Worm (Caenorhabditis elegans) whole organism, L1 larva: Measurements from ENCODE around the gene fbxa-19.

Experiments used
- C16A3.4 ChIP-seq: fragments of 150-350 bp; optimal IDR thresholded peaks from 2 replicates; lab custom pipeline; 2014; ENCODE audit warnings: missing biosample characterization, missing genetic modification characterization
- C34B4.2 ChIP-seq: sonication (generic microtip); optimal IDR thresholded peaks from 2 replicates; lab custom pipeline; 2017; ENCODE audit warnings: mild to moderate bottlenecking, missing genetic modification characterization, missing compliant biosample characterization
- Y116A8C.19 ChIP-seq: sonication (generic microtip); optimal IDR thresholded peaks from 2 replicates; lab custom pipeline; 2016; ENCODE audit warnings: missing compliant biosample characterization, missing genetic modification characterization, borderline replicate concordance
- ceh-90 ChIP-seq: sonication (generic microtip); optimal IDR thresholded peaks from 2 replicates; lab custom pipeline; 2016; ENCODE audit warnings: missing genetic modification characterization, missing compliant biosample characterization
- dpl-1 ChIP-seq, 3 experiments: fragments of 150-350 bp in 2 of 3; sonication (generic microtip) in 1 of 3; optimal IDR thresholded peaks; 2 replicates each; lab custom pipeline; 2014 to 2017; ENCODE audit warnings: missing biosample characterization in 3 of 3, missing genetic modification characterization in 3 of 3, missing genetic modification reagents in 3 of 3
- efl-1 ChIP-seq, 4 experiments: fragments of 150-350 bp; optimal IDR thresholded peaks in 3 of 4; peaks in 1 of 4; 1 replicate in 1 of 4; 2 replicates in 3 of 4; lab custom pipeline; 2014; ENCODE audit warnings: missing biosample characterization in 2 of 4, missing genetic modification characterization in 2 of 4, missing genetic modification reagents in 2 of 4
- elt-2 ChIP-seq: sonication (generic microtip); optimal IDR thresholded peaks from 2 replicates; lab custom pipeline; 2016; ENCODE audit warnings: missing genetic modification characterization, mild to moderate bottlenecking, inconsistent platforms, missing compliant biosample characterization, missing genetic modification reagents
- elt-3 ChIP-seq, 6 experiments: fragments of 150-350 bp in 1 of 6; sonication (generic microtip); optimal IDR thresholded peaks; 2 replicates each; lab custom pipeline; 2017 to 2018; ENCODE audit warnings: missing biosample characterization in 6 of 6, missing genetic modification characterization in 6 of 6, inconsistent platforms in 1 of 6
- ets-5 ChIP-seq: fragments of 200-800 bp; sonication (Bioruptor generic); IDR thresholded peaks from 2 replicates; pipeline ENCODE4 v1.3.6; 2022; ENCODE audit warnings: missing genetic modification characterization, missing compliant biosample characterization
- fkh-10 ChIP-seq: sonication (generic microtip); optimal IDR thresholded peaks from 2 replicates; lab custom pipeline; 2017; ENCODE audit warnings: missing biosample characterization, missing genetic modification reagents, missing genetic modification characterization
- fkh-8 ChIP-seq: sonication (generic microtip); optimal IDR thresholded peaks from 2 replicates; lab custom pipeline; 2016; ENCODE audit warnings: mild to moderate bottlenecking, missing genetic modification characterization, missing compliant biosample characterization
- fos-1 ChIP-seq: fragments of 150-350 bp; optimal IDR thresholded peaks from 2 replicates; lab custom pipeline; 2014; ENCODE audit warnings: missing biosample characterization, missing genetic modification characterization
- hpl-2 ChIP-seq: fragments of 150-350 bp; optimal IDR thresholded peaks from 2 replicates; lab custom pipeline; 2014; ENCODE audit warnings: missing biosample characterization, missing genetic modification reagents, missing genetic modification characterization
- isw-1 ChIP-seq: fragments of 200-800 bp; sonication (Bioruptor generic); IDR thresholded peaks from 2 replicates; pipeline ENCODE4 v1.3.6; 2022; ENCODE audit warnings: missing genetic modification characterization, missing compliant biosample characterization
- lin-13 ChIP-seq: fragments of 150-350 bp; optimal IDR thresholded peaks from 2 replicates; lab custom pipeline; 2014; ENCODE audit warnings: missing biosample characterization, missing genetic modification reagents, missing genetic modification characterization
- lsy-2 ChIP-seq, 2 experiments: fragments of 150-350 bp; optimal IDR thresholded peaks; 2 replicates each; lab custom pipeline; 2014; ENCODE audit warnings: missing biosample characterization in 2 of 2, missing genetic modification characterization in 2 of 2
- mab-9 ChIP-seq: fragments of 200-800 bp; sonication (Bioruptor generic); IDR thresholded peaks from 2 replicates; pipeline ENCODE4 v1.3.6; 2022; ENCODE audit warnings: missing genetic modification reagents, missing genetic modification characterization, missing compliant biosample characterization
- nhr-11 ChIP-seq: fragments of 150-350 bp; optimal IDR thresholded peaks from 2 replicates; lab custom pipeline; 2014; ENCODE audit warnings: missing biosample characterization, missing genetic modification characterization
- nhr-19 ChIP-seq: fragments of 200-800 bp; sonication (Bioruptor generic); conservative IDR thresholded peaks from 2 replicates; pipeline ENCODE4 v1.3.6; 2022; ENCODE audit warnings: missing genetic modification characterization, missing compliant biosample characterization
- nhr-71 ChIP-seq: sonication (generic microtip); optimal IDR thresholded peaks from 2 replicates; lab custom pipeline; 2016; ENCODE audit warnings: mild to moderate bottlenecking, missing genetic modification characterization, moderate library complexity, missing compliant biosample characterization
- nhr-76 ChIP-seq: sonication (generic microtip); optimal IDR thresholded peaks from 2 replicates; lab custom pipeline; 2017; ENCODE audit warnings: missing biosample characterization, missing genetic modification characterization
- nhr-84 ChIP-seq: sonication (generic microtip); optimal IDR thresholded peaks from 2 replicates; lab custom pipeline; 2017; ENCODE audit warnings: missing biosample characterization, missing genetic modification characterization
- nhr-85 ChIP-seq: sonication (generic microtip); peaks from one replicate; lab custom pipeline; 2016; ENCODE audit warnings: missing genetic modification characterization, inconsistent platforms, missing compliant biosample characterization
- pag-3 ChIP-seq: sonication (generic microtip); optimal IDR thresholded peaks from 2 replicates; lab custom pipeline; 2017; ENCODE audit warnings: missing genetic modification characterization, mild to moderate bottlenecking, missing compliant biosample characterization, antibody characterized with exemption, borderline replicate concordance; ENCODE audit not compliant: insufficient read depth
- pqm-1 ChIP-seq: sonication (generic microtip); optimal IDR thresholded peaks from 3 replicates; lab custom pipeline; 2017; ENCODE audit warnings: missing biosample characterization, missing genetic modification characterization
- rnt-1 ChIP-seq: sonication (generic microtip); optimal IDR thresholded peaks from 2 replicates; lab custom pipeline; 2016; ENCODE audit warnings: mild to moderate bottlenecking, missing genetic modification characterization, moderate library complexity, missing compliant biosample characterization
- sox-4 ChIP-seq: sonication (generic microtip); optimal IDR thresholded peaks from 2 replicates; lab custom pipeline; 2016; ENCODE audit warnings: missing genetic modification characterization, missing compliant biosample characterization
- tbx-2 ChIP-seq: sonication (generic microtip); optimal IDR thresholded peaks from 2 replicates; lab custom pipeline; 2016; ENCODE audit warnings: missing genetic modification characterization, missing compliant biosample characterization
- unc-30 ChIP-seq: sonication (generic microtip); optimal IDR thresholded peaks from 2 replicates; lab custom pipeline; 2017; ENCODE audit warnings: missing biosample characterization, missing genetic modification characterization
- unc-86 ChIP-seq: sonication (generic microtip); optimal IDR thresholded peaks from 2 replicates; lab custom pipeline; 2016; ENCODE audit warnings: missing genetic modification characterization, missing compliant biosample characterization
- unc-98 ChIP-seq: fragments of 200-800 bp; sonication (Bioruptor generic); IDR thresholded peaks from 2 replicates; pipeline ENCODE4 v1.3.6; 2022; ENCODE audit warnings: missing genetic modification characterization, missing compliant biosample characterization
- xbp-1 ChIP-seq: sonication (generic microtip); optimal IDR thresholded peaks from 2 replicates; lab custom pipeline; 2016; ENCODE audit warnings: missing genetic modification characterization, missing compliant biosample characterization
- zip-4 ChIP-seq: fragments of 200-800 bp; sonication (Bioruptor generic); optimal IDR thresholded peaks from 2 replicates; lab custom pipeline; 2018; ENCODE audit warnings: mild to moderate bottlenecking, missing genetic modification characterization, moderate library complexity, missing compliant biosample characterization
- ztf-11 ChIP-seq, 2 experiments: sonication (generic microtip); optimal IDR thresholded peaks; 2 replicates each; lab custom pipeline; 2016 to 2017; ENCODE audit warnings: missing genetic modification characterization in 2 of 2, missing biosample characterization in 1 of 2, missing compliant biosample characterization in 1 of 2

Gene fbxa-19

DNA sequence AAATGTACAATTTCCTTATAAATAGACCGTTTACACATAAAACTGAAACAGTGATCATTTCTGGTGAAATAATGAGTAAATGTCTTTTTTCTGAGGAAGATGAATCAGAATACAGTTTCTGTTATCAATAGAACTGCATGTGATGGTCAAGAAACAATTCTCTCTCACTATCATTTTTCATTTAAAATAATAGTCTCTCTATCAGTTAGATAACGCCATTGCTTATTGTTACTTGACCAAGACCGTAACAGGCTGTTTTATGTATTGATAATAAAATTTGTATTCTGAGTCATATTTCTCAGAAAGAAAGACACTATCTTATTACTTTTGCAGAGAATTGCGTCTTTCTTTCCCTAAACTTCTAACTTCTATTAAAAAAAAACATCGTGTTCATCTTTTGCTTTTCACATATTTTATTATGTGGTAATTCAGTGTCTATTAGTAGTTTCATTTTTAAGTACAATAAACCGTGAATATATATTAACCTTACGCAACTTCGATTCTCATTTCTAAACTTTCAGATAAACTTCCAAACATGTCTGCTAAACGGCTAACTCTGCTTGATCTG lies 20.0 kb upstream of the fbxa-19 start, which contains the start of gene fbxa-35:
Gene fbxa-35, plus strand, starts transcription at position 518 of the 568 bp plus-strand sequence.
- peak; percentile 82 for TF ChIP-seq elt-2 (tag; lab: Kevin White, UChicago)
- no peak for TF ChIP-seq efl-1 (optimal IDR thresholded peaks at IDR 0.05; lab: Kevin White, UChicago)
- peak in 1 of 2 experiments; percentile 19 for TF ChIP-seq efl-1 (GFP tag; optimal IDR thresholded peaks at IDR 0.05 in 1 of 2; lab: Kevin White, UChicago)
- TF ChIP-seq unc-86 (tag; lab: Kevin White, UChicago) = no peak
- TF ChIP-seq elt-3 (tag; optimal IDR thresholded peaks at IDR 0.05; lab: Kevin White, UChicago) = peak in 2 of 6 experiments; percentile 13

DNA sequence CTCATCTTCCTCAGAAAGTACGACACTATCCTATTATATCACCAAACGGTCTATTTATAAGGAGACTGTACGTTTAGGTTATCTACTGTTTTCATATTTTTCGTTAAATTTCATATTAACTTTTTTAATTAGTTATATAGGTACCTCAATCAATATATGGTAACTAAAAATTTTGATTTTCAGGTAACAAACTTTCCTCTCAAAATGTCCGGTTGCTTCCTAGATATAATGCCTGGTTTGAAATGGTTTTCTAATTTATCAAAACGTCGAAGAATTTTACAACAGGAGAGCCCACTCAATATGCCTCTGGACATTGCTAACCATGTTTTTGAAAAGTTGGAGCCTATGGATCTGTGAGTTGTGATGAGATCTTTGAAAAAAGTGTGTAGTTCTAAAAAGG lies 17.6 kb upstream of the fbxa-19 start, which contains the start of gene fbxa-28:
Gene fbxa-28, plus strand, starts transcription at position 301 of the 400 bp plus-strand sequence.
- TF ChIP-seq zip-4 = no peak
- TF ChIP-seq isw-1 (GFP tag; lab: Robert Waterston, UW) = no peak
- no peak for TF ChIP-seq sox-4 (tag; lab: Kevin White, UChicago)
- TF ChIP-seq ztf-11 (tag; optimal IDR thresholded peaks at IDR 0.05; lab: Kevin White, UChicago) = no peak
- no peak for TF ChIP-seq lin-13
- TF ChIP-seq fkh-8 (tag; lab: Kevin White, UChicago) = no peak
- no peak for TF ChIP-seq C34B4.2 (tag; lab: Kevin White, UChicago)
- TF ChIP-seq C16A3.4 = no peak
- no peak for TF ChIP-seq pqm-1
- TF ChIP-seq pag-3 (tag; lab: Kevin White, UChicago) = no peak
- TF ChIP-seq hpl-2 (GFP tag; lab: Kevin White, UChicago) = no peak
- no peak for TF ChIP-seq nhr-11 (tag; lab: Kevin White, UChicago)
- no peak for TF ChIP-seq unc-86 (tag; lab: Kevin White, UChicago)
- no peak for TF ChIP-seq unc-98 (GFP tag; lab: Robert Waterston, UW)
- no peak for TF ChIP-seq tbx-2 (tag; lab: Kevin White, UChicago)
- no peak for TF ChIP-seq nhr-84 (tag; lab: Kevin White, UChicago)
- no peak for TF ChIP-seq ceh-90 (tag; lab: Kevin White, UChicago)
- no peak for TF ChIP-seq nhr-85 (tag; lab: Kevin White, UChicago)

DNA sequence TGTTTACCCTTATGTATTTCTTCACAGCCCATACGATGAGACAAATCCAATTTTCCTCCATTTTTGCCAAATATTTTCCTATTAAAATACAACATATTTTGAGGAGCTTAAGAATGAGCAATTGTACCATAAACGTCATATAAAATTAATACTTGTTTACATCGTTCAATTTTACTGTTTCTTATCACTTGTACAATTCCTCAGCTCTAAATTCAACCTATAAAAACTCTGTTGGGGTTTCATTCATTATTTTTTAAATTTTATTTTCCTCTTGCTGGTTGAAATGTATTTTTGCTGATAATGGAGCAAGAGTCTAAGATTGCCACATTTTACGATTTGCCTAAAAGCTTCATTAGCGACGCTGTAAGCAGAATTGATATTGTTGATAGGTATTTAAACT lies 11.8 kb upstream of the fbxa-19 start, which contains the start of gene fbxa-75:
Gene fbxa-75, plus strand, starts transcription at position 301 of the 400 bp plus-strand sequence.
- TF ChIP-seq fkh-10 (GFP tag; lab: Kevin White, UChicago) (no peak), rnt-1 (tag; lab: Kevin White, UChicago) (no peak), ets-5 (GFP tag; lab: Robert Waterston, UW) (no peak), nhr-76 (no peak), nhr-85 (tag; lab: Kevin White, UChicago) (no peak), nhr-11 (tag; lab: Kevin White, UChicago) (no peak), unc-30 (tag; lab: Kevin White, UChicago) (no peak), nhr-71 (tag; lab: Kevin White, UChicago) (no peak), ztf-11 (tag; optimal IDR thresholded peaks at IDR 0.05; lab: Kevin White, UChicago) (no peak), sox-4 (tag; lab: Kevin White, UChicago) (no peak), C16A3.4 (no peak), unc-86 (tag; lab: Kevin White, UChicago) (no peak), mab-9 (no peak), fos-1 (tag; lab: Kevin White, UChicago) (no peak), xbp-1 (tag; lab: Kevin White, UChicago) (no peak), nhr-19 (GFP tag; lab: Robert Waterston, UW) (no peak), lsy-2 (tag; optimal IDR thresholded peaks at IDR 0.05; lab: Kevin White, UChicago) (no peak), dpl-1 (GFP tag; optimal IDR thresholded peaks at IDR 0.05; lab: Kevin White, UChicago) (no peak), Y116A8C.19 (tag; lab: Kevin White, UChicago) (no peak)

DNA sequence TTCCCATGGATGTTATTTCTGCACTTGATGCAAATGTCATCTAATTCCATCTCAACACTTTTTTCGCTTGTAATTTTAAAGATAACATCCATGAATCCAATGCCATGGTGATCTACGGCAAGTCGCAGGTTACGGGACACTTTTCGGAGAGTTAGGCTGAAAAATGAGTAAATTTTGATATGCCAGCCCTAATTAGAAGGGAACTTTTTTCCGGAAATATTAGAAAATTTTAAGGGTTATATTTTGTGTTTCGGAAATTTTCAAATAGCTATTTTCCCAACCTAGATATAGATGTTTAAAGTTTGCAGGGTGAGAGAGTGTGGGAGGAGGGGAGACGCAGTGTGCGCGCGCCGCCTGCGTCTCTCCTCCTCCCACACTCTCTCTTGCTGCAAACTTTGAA lies 7.9 kb upstream of the fbxa-19 start:
- TF ChIP-seq efl-1 (optimal IDR thresholded peaks at IDR 0.05; lab: Kevin White, UChicago) (no peak), efl-1 (GFP tag; optimal IDR thresholded peaks at IDR 0.05 in 1 of 2; lab: Kevin White, UChicago) (peak in 1 of 2 experiments; percentile 51), fkh-8 (tag; lab: Kevin White, UChicago) (no peak)
- TF ChIP-seq, all 84 proteins: peak for 1
